Worm (Caenorhabditis elegans): ENCODE results near the gene gldi-5.

DNA sequence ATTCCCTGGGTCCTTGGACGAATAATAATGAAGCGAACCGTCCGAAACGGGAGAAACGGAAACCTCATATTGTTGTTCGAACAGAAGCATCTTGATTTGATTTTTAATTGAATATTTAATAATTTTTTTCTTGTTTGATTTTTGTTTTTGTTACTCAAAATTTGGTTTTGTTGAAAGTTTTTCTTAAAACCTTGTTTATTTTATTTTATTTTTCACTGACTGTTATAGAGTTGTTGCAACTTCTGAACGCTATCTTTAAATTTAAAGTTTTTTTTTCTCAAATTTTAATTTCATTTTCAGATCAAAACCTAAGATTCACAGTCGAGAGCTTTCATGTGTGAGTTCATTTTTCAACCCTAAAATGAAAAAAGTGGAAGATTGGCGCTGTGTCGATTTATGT, 17.3 kb downstream of the gldi-5 start, which contains the start of gene alkb-8:
- TF ChIP-seq lin-13 (GFP tag; optimal IDR thresholded peaks at IDR 0.05) (no peak), ztf-11 (tag; optimal IDR thresholded peaks at IDR 0.05) (no peak), nhr-237 (tag; optimal IDR thresholded peaks at IDR 0.05) (no peak), crh-2 (tag; optimal IDR thresholded peaks at IDR 0.05) (no peak), nhr-77 (tag; optimal IDR thresholded peaks at IDR 0.05) (no peak), nhr-11 (tag; optimal IDR thresholded peaks at IDR 0.05) (no peak), ceh-82 (tag; optimal IDR thresholded peaks at IDR 0.05) (no peak), unc-39 (tag; optimal IDR thresholded peaks at IDR 0.05) (no peak), lsy-2 (tag; optimal IDR thresholded peaks at IDR 0.05) (no peak)
